Worm (Caenorhabditis elegans) whole organism, young adult: Measurements from ENCODE around the gene myo-6.

Experiments used
- Y53G8AR.9 ChIP-seq: fragments of 200-800 bp; sonication (Bioruptor generic); conservative IDR thresholded peaks from 2 replicates; pipeline ENCODE4 v1.3.6; 2022; ENCODE audit warnings: missing genetic modification reagents, missing genetic modification characterization, missing compliant biosample characterization
- aptf-3 ChIP-seq: fragments of 200-800 bp; sonication (Bioruptor generic); IDR thresholded peaks from 2 replicates; pipeline ENCODE4 v1.3.6; 2022; ENCODE audit warnings: missing genetic modification characterization, missing compliant biosample characterization
- cebp-2 ChIP-seq: fragments of 200-800 bp; sonication (Bioruptor generic); IDR thresholded peaks from 2 replicates; pipeline ENCODE4 v1.3.6; 2022; ENCODE audit warnings: missing genetic modification characterization, missing compliant biosample characterization
- ets-4 ChIP-seq: fragments of 200-800 bp; sonication (Bioruptor generic); optimal IDR thresholded peaks from 2 replicates; lab custom pipeline; 2018; ENCODE audit warnings: mild to moderate bottlenecking, missing genetic modification characterization, missing compliant biosample characterization
- nfyb-1 ChIP-seq: fragments of 200-800 bp; sonication (Bioruptor generic); IDR thresholded peaks from 2 replicates; pipeline ENCODE4 v1.3.6; 2022; ENCODE audit warnings: missing genetic modification reagents, missing genetic modification characterization, missing compliant biosample characterization
- pha-4 ChIP-seq: fragments of 150-350 bp; sonication (generic microtip); optimal IDR thresholded peaks from 2 replicates; lab custom pipeline; 2014; ENCODE audit warnings: missing biosample characterization, missing genetic modification reagents, missing genetic modification characterization
- sptf-2 ChIP-seq: fragments of 200-800 bp; sonication (Bioruptor generic); optimal IDR thresholded peaks from 2 replicates; lab custom pipeline; 2018; ENCODE audit warnings: mild to moderate bottlenecking, missing genetic modification characterization, missing compliant biosample characterization
- ztf-25 ChIP-seq: fragments of 200-800 bp; sonication (Bioruptor generic); IDR thresholded peaks from 2 replicates; pipeline ENCODE4 v1.3.6; 2022; ENCODE audit warnings: missing genetic modification reagents, missing genetic modification characterization, missing compliant biosample characterization

ce11 chrIII:13429668-13430067, 20.1 kb downstream of the myo-6 start, which contains the start of gene bli-5:
- no peak for TF ChIP-seq nfyb-1 (GFP tag; lab: Robert Waterston, UW)
- no peak for TF ChIP-seq cebp-2 (GFP tag; lab: Robert Waterston, UW)
- no peak for TF ChIP-seq aptf-3 (GFP tag; lab: Robert Waterston, UW)
- no peak for TF ChIP-seq pha-4 (tag; lab: Kevin White, UChicago)
- no peak for TF ChIP-seq sptf-2
- no peak for TF ChIP-seq Y53G8AR.9 (GFP tag; lab: Robert Waterston, UW)
- no peak for TF ChIP-seq ztf-25 (GFP tag; lab: Robert Waterston, UW)
- no peak for TF ChIP-seq ets-4 (GFP tag; lab: Kevin White, UChicago)
